Fruit fly (Drosophila melanogaster): ENCODE measurements around the gene Raf.

The Raf gene

dm6 chrX:2344370-2344769 is 49.1 kb downstream of the Raf start, which contains the start of gene mRpL14 (continued):
- no peak for TF ChIP-seq ssp (GFP tag; IDR thresholded peaks at IDR 0.05)
- TF ChIP-seq Trl (optimal IDR thresholded peaks at IDR 0.05): no peak
- no peak for TF ChIP-seq Trl (GFP tag; optimal IDR thresholded peaks at IDR 0.05)
- peak; percentile 52 for TF ChIP-seq CG4617 (GFP tag; optimal IDR thresholded peaks at IDR 0.05; ENCODE audit: borderline replicate concordance)
- no peak for TF ChIP-seq Dll (GFP tag; IDR thresholded peaks at IDR 0.05; ENCODE audit: partially characterized antibody)
- peak; percentile 78 for TF ChIP-seq E2f2 (GFP tag; IDR thresholded peaks at IDR 0.05)
- TF ChIP-seq Usf (GFP tag; optimal IDR thresholded peaks at IDR 0.05): no peak
- TF ChIP-seq ttk (GFP tag; IDR thresholded peaks at IDR 0.05): no peak
- no peak for TF ChIP-seq CG14014 (GFP tag; IDR thresholded peaks at IDR 0.05)
- TF ChIP-seq CG11560 (tag; IDR thresholded peaks at IDR 0.05): no peak
- TF ChIP-seq ham (GFP tag; IDR thresholded peaks at IDR 0.05): no peak
- peak; percentile 8 for TF ChIP-seq CG17186 (GFP tag; optimal IDR thresholded peaks at IDR 0.05)
- 0 out of 2 replicates have a peak, but pooled peaks have one; percentile 25 for TF ChIP-seq sna (GFP tag; IDR thresholded peaks at IDR 0.05; ENCODE audit: partially characterized antibody)
- peak; percentile 59 to 90 for TF ChIP-seq crp (GFP tag; optimal IDR thresholded peaks at IDR 0.05)
- no peak for TF ChIP-seq emc (GFP tag; optimal IDR thresholded peaks at IDR 0.05)
- TF ChIP-seq br (optimal IDR thresholded peaks at IDR 0.05): no peak
- TF ChIP-seq BtbVII (GFP tag; optimal IDR thresholded peaks at IDR 0.05): no peak
- TF ChIP-seq CG12942 (GFP tag; optimal IDR thresholded peaks at IDR 0.05): no peak
- TF ChIP-seq CG4282 (GFP tag; optimal IDR thresholded peaks at IDR 0.05): no peak
- no peak for TF ChIP-seq CG18011 (GFP tag; optimal IDR thresholded peaks at IDR 0.05)
- no peak for TF ChIP-seq mld (GFP tag; IDR thresholded peaks at IDR 0.05; ENCODE audit: partially characterized antibody)
- no peak for TF ChIP-seq PHDP (tag; optimal IDR thresholded peaks at IDR 0.05)
- TF ChIP-seq Ets65A (GFP tag): no peak
- no peak for TF ChIP-seq Vsx1 (GFP tag; optimal IDR thresholded peaks at IDR 0.05)
- peak; percentile 74 for TF ChIP-seq Dp (GFP tag; optimal IDR thresholded peaks at IDR 0.05)
- no peak for TF ChIP-seq fru (optimal IDR thresholded peaks at IDR 0.05)
- no peak for TF ChIP-seq btn (GFP tag; optimal IDR thresholded peaks at IDR 0.05)
- no peak for TF ChIP-seq CrebB (tag; optimal IDR thresholded peaks at IDR 0.05)
- no peak for TF ChIP-seq ind (GFP tag; optimal IDR thresholded peaks at IDR 0.05)
- no peak for TF ChIP-seq CG7556 (GFP tag; optimal IDR thresholded peaks at IDR 0.05)
- no peak for TF ChIP-seq Hr78 (GFP tag; optimal IDR thresholded peaks at IDR 0.05)
- no peak for TF ChIP-seq CG7963 (GFP tag; IDR thresholded peaks at IDR 0.05; ENCODE audit: partially characterized antibody)
- no peak for TF ChIP-seq toy (GFP tag; IDR thresholded peaks at IDR 0.05)
- peak; percentile 6 for TF ChIP-seq HmgZ (tag; optimal IDR thresholded peaks at IDR 0.05)
- TF ChIP-seq C15 (GFP tag; IDR thresholded peaks at IDR 0.05): no peak
- TF ChIP-seq Hand (GFP tag; optimal IDR thresholded peaks at IDR 0.05): no peak
- TF ChIP-seq Stat92E (GFP tag; optimal IDR thresholded peaks at IDR 0.05): no peak
- no peak for TF ChIP-seq MTF-1 (GFP tag; optimal IDR thresholded peaks at IDR 0.05; ENCODE audit: borderline replicate concordance)
- no peak for TF ChIP-seq pan (optimal IDR thresholded peaks at IDR 0.05)
- TF ChIP-seq pan (GFP tag; optimal IDR thresholded peaks at IDR 0.05 in 1 of 2, IDR thresholded peaks at IDR 0.05 in 1 of 2): no peak
- TF ChIP-seq CG6175 (GFP tag; IDR thresholded peaks at IDR 0.05): no peak
- TF ChIP-seq sd (tag; optimal IDR thresholded peaks at IDR 0.05): no peak
- TF ChIP-seq odd (GFP tag; optimal IDR thresholded peaks at IDR 0.05): no peak
- TF ChIP-seq gsb (GFP tag; IDR thresholded peaks at IDR 0.05): no peak
- no peak for TF ChIP-seq CG17385 (GFP tag; optimal IDR thresholded peaks at IDR 0.05)
- no peak for TF ChIP-seq HLH3B (GFP tag; IDR thresholded peaks at IDR 0.05)
- no peak for TF ChIP-seq al (GFP tag; IDR thresholded peaks at IDR 0.05)
- TF ChIP-seq HLHmδ (GFP tag; optimal IDR thresholded peaks at IDR 0.05): no peak
- TF ChIP-seq ato (GFP tag; IDR thresholded peaks at IDR 0.05; ENCODE audit: partially characterized antibody): no peak
- no peak for TF ChIP-seq Gsc (GFP tag; IDR thresholded peaks at IDR 0.05)
- TF ChIP-seq YL-1 (GFP tag; optimal IDR thresholded peaks at IDR 0.05): peak; percentile 46
- no peak for TF ChIP-seq z (GFP tag; IDR thresholded peaks at IDR 0.05)
